Worm (Caenorhabditis elegans) whole organism, mixed stage, embryonic: ENCODE measurements around the gene lys-6.

Experiments
- bed-3 ChIP-seq: fragments of 200-800 bp; sonication (Bioruptor generic); optimal IDR thresholded peaks from 3 replicates; lab custom pipeline; 2018; ENCODE audit warnings: mild to moderate bottlenecking, missing genetic modification characterization, moderate library complexity, missing compliant biosample characterization
- blmp-1 ChIP-seq: fragments of 150-350 bp; optimal IDR thresholded peaks from 2 replicates; lab custom pipeline; 2014; ENCODE audit warnings: missing biosample characterization, missing genetic modification characterization
- ceh-39 ChIP-seq: fragments of 150-350 bp; optimal IDR thresholded peaks from 2 replicates; lab custom pipeline; 2014; ENCODE audit warnings: missing biosample characterization, missing genetic modification characterization
- ceh-43 ChIP-seq: fragments of 200-800 bp; sonication (Bioruptor generic); optimal IDR thresholded peaks from 2 replicates; lab custom pipeline; 2018; ENCODE audit warnings: mild to moderate bottlenecking, missing genetic modification characterization, moderate library complexity, missing compliant biosample characterization
- ceh-83 ChIP-seq: fragments of 200-800 bp; sonication (Bioruptor generic); optimal IDR thresholded peaks from 2 replicates; lab custom pipeline; 2018; ENCODE audit warnings: mild to moderate bottlenecking, missing genetic modification characterization, missing compliant biosample characterization
- ces-1 ChIP-seq: fragments of 150-350 bp; optimal IDR thresholded peaks from 2 replicates; lab custom pipeline; 2014; ENCODE audit warnings: missing biosample characterization, missing genetic modification reagents, missing genetic modification characterization
- cnd-1 ChIP-seq: fragments of 200-800 bp; sonication (Bioruptor generic); optimal IDR thresholded peaks from 2 replicates; lab custom pipeline; 2018; ENCODE audit warnings: mild to moderate bottlenecking, missing genetic modification characterization, missing compliant biosample characterization
- elt-1 ChIP-seq: sonication (generic microtip); optimal IDR thresholded peaks from 2 replicates; lab custom pipeline; 2017; ENCODE audit warnings: missing genetic modification characterization, mild to moderate bottlenecking, missing compliant biosample characterization, antibody characterized with exemption, moderate library complexity, borderline replicate concordance; ENCODE audit not compliant: insufficient read depth
- elt-3 ChIP-seq: fragments of 150-350 bp; optimal IDR thresholded peaks from 2 replicates; lab custom pipeline; 2014; ENCODE audit warnings: missing biosample characterization, missing genetic modification characterization
- flh-1 ChIP-seq: fragments of 200-800 bp; sonication (Bioruptor generic); optimal IDR thresholded peaks from 2 replicates; lab custom pipeline; 2018; ENCODE audit warnings: mild to moderate bottlenecking, missing genetic modification characterization, moderate library complexity, missing compliant biosample characterization
- ham-2 ChIP-seq: fragments of 200-800 bp; sonication (Bioruptor generic); optimal IDR thresholded peaks from 2 replicates; lab custom pipeline; 2018; ENCODE audit warnings: mild to moderate bottlenecking, missing genetic modification characterization, missing compliant biosample characterization
- hlh-1 ChIP-seq: fragments of 150-350 bp; optimal IDR thresholded peaks from 2 replicates; lab custom pipeline; 2014; ENCODE audit warnings: missing biosample characterization, missing genetic modification reagents, missing genetic modification characterization
- lin-13 ChIP-seq: fragments of 150-350 bp; optimal IDR thresholded peaks from 2 replicates; lab custom pipeline; 2014; ENCODE audit warnings: missing biosample characterization, missing genetic modification characterization
- lin-32 ChIP-seq: fragments of 200-800 bp; sonication (Bioruptor generic); optimal IDR thresholded peaks from 2 replicates; lab custom pipeline; 2018; ENCODE audit warnings: mild to moderate bottlenecking, missing genetic modification characterization, missing compliant biosample characterization
- lsy-2 ChIP-seq: fragments of 150-350 bp; optimal IDR thresholded peaks from 2 replicates; lab custom pipeline; 2014; ENCODE audit warnings: missing biosample characterization, missing genetic modification characterization
- mab-5 ChIP-seq: fragments of 150-350 bp; optimal IDR thresholded peaks from 2 replicates; lab custom pipeline; 2014; ENCODE audit warnings: missing biosample characterization, missing genetic modification characterization
- mep-1 ChIP-seq: fragments of 150-350 bp; optimal IDR thresholded peaks from 2 replicates; lab custom pipeline; 2017; ENCODE audit warnings: missing biosample characterization, missing genetic modification reagents, missing genetic modification characterization, inconsistent platforms
- mls-2 ChIP-seq: sonication (generic microtip); optimal IDR thresholded peaks from 2 replicates; lab custom pipeline; 2016; ENCODE audit warnings: mild to moderate bottlenecking, missing genetic modification characterization, moderate library complexity, missing compliant biosample characterization
- nhr-12 ChIP-seq: fragments of 150-350 bp; optimal IDR thresholded peaks from 2 replicates; lab custom pipeline; 2014; ENCODE audit warnings: missing biosample characterization, missing genetic modification characterization
- nhr-2 ChIP-seq: fragments of 150-350 bp; optimal IDR thresholded peaks from 2 replicates; lab custom pipeline; 2014; ENCODE audit warnings: missing biosample characterization, missing genetic modification characterization
- nhr-237 ChIP-seq: fragments of 150-350 bp; optimal IDR thresholded peaks from 2 replicates; lab custom pipeline; 2014; ENCODE audit warnings: missing biosample characterization, missing genetic modification characterization
- nhr-28 ChIP-seq: fragments of 150-350 bp; optimal IDR thresholded peaks from 2 replicates; lab custom pipeline; 2014; ENCODE audit warnings: missing biosample characterization, missing genetic modification characterization
- nhr-76 ChIP-seq: sonication (generic microtip); optimal IDR thresholded peaks from 2 replicates; lab custom pipeline; 2017; ENCODE audit warnings: missing biosample characterization, missing genetic modification characterization
- pha-4 ChIP-seq: fragments of 150-350 bp; optimal IDR thresholded peaks from 2 replicates; lab custom pipeline; 2018; ENCODE audit warnings: missing biosample characterization, missing genetic modification reagents, missing genetic modification characterization
- sem-2 ChIP-seq: fragments of 200-800 bp; sonication (Bioruptor generic); optimal IDR thresholded peaks from 2 replicates; lab custom pipeline; 2018; ENCODE audit warnings: mild to moderate bottlenecking, missing genetic modification characterization, missing compliant biosample characterization
- snpc-4 ChIP-seq: fragments of 150-350 bp; optimal IDR thresholded peaks from 2 replicates; lab custom pipeline; 2014; ENCODE audit warnings: missing biosample characterization, missing genetic modification characterization
- sptf-1 ChIP-seq: sonication (generic microtip); optimal IDR thresholded peaks from 2 replicates; lab custom pipeline; 2017; ENCODE audit warnings: mild to moderate bottlenecking, missing genetic modification characterization, moderate library complexity, missing compliant biosample characterization
- unc-120 ChIP-seq: sonication (generic microtip); optimal IDR thresholded peaks from 2 replicates; lab custom pipeline; 2017; ENCODE audit warnings: missing genetic modification characterization, missing compliant biosample characterization; ENCODE audit not compliant: poor library complexity, severe bottlenecking
- unc-39 ChIP-seq: fragments of 150-350 bp; optimal IDR thresholded peaks from 2 replicates; lab custom pipeline; 2014; ENCODE audit warnings: missing biosample characterization, missing genetic modification characterization
- unc-62 ChIP-seq: fragments of 150-350 bp; optimal IDR thresholded peaks from 2 replicates; lab custom pipeline; 2014; ENCODE audit warnings: missing biosample characterization, missing genetic modification reagents, missing genetic modification characterization
- ztf-11 ChIP-seq: fragments of 150-350 bp; optimal IDR thresholded peaks from 2 replicates; lab custom pipeline; 2014; ENCODE audit warnings: missing biosample characterization, missing genetic modification characterization

Gene lys-6

ce11 chrIV:11659794-11660312 is 32.1 kb upstream of the lys-6 start, which contains the start of gene ZK792.1:
Gene ZK792.1, plus strand, starts transcription at chrIV:11659844.
- TF ChIP-seq mls-2 (tag; lab: Kevin White, UChicago), result no peak
- no peak for TF ChIP-seq sptf-1 (tag; lab: Kevin White, UChicago)
- no peak for TF ChIP-seq sem-2 (GFP tag; lab: Kevin White, UChicago)
- TF ChIP-seq lsy-2, result no peak
- TF ChIP-seq nhr-76 (tag; lab: Kevin White, UChicago), result no peak
- TF ChIP-seq ztf-11 (tag; lab: Kevin White, UChicago), result no peak
- no peak for TF ChIP-seq nhr-2 (tag; lab: Kevin White, UChicago)
- no peak for TF ChIP-seq unc-39 (tag; lab: Kevin White, UChicago)
- no peak for TF ChIP-seq pha-4 (tag; lab: Kevin White, UChicago)
- no peak for TF ChIP-seq ces-1 (GFP tag; lab: Kevin White, UChicago)
- TF ChIP-seq cnd-1 (tag; lab: Kevin White, UChicago), result no peak
- no peak for TF ChIP-seq elt-3 (tag; lab: Kevin White, UChicago)
- TF ChIP-seq ceh-83 (GFP tag; lab: Kevin White, UChicago), result no peak
- no peak for TF ChIP-seq nhr-237 (tag; lab: Kevin White, UChicago)
- TF ChIP-seq flh-1 (GFP tag; lab: Kevin White, UChicago), result no peak
- TF ChIP-seq unc-62 (GFP tag; lab: Kevin White, UChicago), result no peak
- TF ChIP-seq nhr-28 (tag; lab: Kevin White, UChicago), result no peak
- no peak for TF ChIP-seq ceh-39 (tag; lab: Kevin White, UChicago)

- TF ChIP-seq snpc-4 (tag; lab: Kevin White, UChicago), result no peak
- TF ChIP-seq ceh-43, result peak; percentile 13
- peak; percentile 20 for TF ChIP-seq ham-2
- peak; percentile 21 for TF ChIP-seq ces-1 (GFP tag; lab: Kevin White, UChicago)
- TF ChIP-seq, all 35 proteins: peak for 3
Observed at ce11 chrIV:11656144-11656780, 28.5 kb upstream of the lys-6 start, which contains the start of gene ZK809.5. Gene ZK809.5, plus strand, starts transcription at chrIV:11656730.

ce11 chrIV:11655370-11655769 is 27.6 kb upstream of the lys-6 start, which contains the start of gene ent-1:
Gene ent-1, minus strand, starts transcription at chrIV:11655470.
- TF ChIP-seq mab-5 (tag; lab: Kevin White, UChicago), result no peak
- TF ChIP-seq hlh-1 (tag; lab: Kevin White, UChicago), result no peak
- TF ChIP-seq mep-1, result no peak
- TF ChIP-seq mls-2 (tag; lab: Kevin White, UChicago), result no peak
- TF ChIP-seq unc-120 (tag; lab: Kevin White, UChicago), result no peak
- no peak for TF ChIP-seq nhr-76 (tag; lab: Kevin White, UChicago)
- no peak for TF ChIP-seq bed-3 (GFP tag; lab: Kevin White, UChicago)
- TF ChIP-seq sem-2 (GFP tag; lab: Kevin White, UChicago), result no peak
- no peak for TF ChIP-seq flh-1 (GFP tag; lab: Kevin White, UChicago)
- no peak for TF ChIP-seq blmp-1 (tag; lab: Kevin White, UChicago)
- no peak for TF ChIP-seq ham-2
- no peak for TF ChIP-seq ztf-11 (tag; lab: Kevin White, UChicago)
- TF ChIP-seq lin-32 (GFP tag; lab: Kevin White, UChicago), result no peak
- TF ChIP-seq ces-1 (GFP tag; lab: Kevin White, UChicago), result no peak
- TF ChIP-seq nhr-2 (tag; lab: Kevin White, UChicago), result no peak
- TF ChIP-seq nhr-12 (tag; lab: Kevin White, UChicago), result no peak
- no peak for TF ChIP-seq cnd-1 (tag; lab: Kevin White, UChicago)

- no peak for TF ChIP-seq snpc-4 (tag; lab: Kevin White, UChicago)
- TF ChIP-seq lin-13 (tag; lab: Kevin White, UChicago), result no peak
- TF ChIP-seq ham-2, result no peak
- TF ChIP-seq elt-1 (tag; lab: Kevin White, UChicago), result no peak
Observed at ce11 chrIV:11651965-11652453, 24.3 kb upstream of the lys-6 start, which contains the start of the genes acl-3 and ndub-6. Gene acl-3, minus strand, starts transcription at chrIV:11652023. Gene ndub-6, plus strand, starts transcription at chrIV:11652403.
